Worm (Caenorhabditis elegans) whole organism, late embryonic: ENCODE measurements around the gene F15B9.8.

Source experiments
- K02D7.2 ChIP-seq: sonication (generic microtip); optimal IDR thresholded peaks from 2 replicates; lab custom pipeline; 2017; ENCODE audit warnings: mild to moderate bottlenecking, missing genetic modification characterization, missing compliant biosample characterization
- elt-4 ChIP-seq: sonication (generic microtip); optimal IDR thresholded peaks from 2 replicates; lab custom pipeline; 2016; ENCODE audit warnings: missing genetic modification characterization, missing compliant biosample characterization
- eyg-1 ChIP-seq: sonication (generic microtip); optimal IDR thresholded peaks from 2 replicates; lab custom pipeline; 2016; ENCODE audit warnings: missing genotype, missing genetic modification characterization, missing compliant biosample characterization
- pros-1 ChIP-seq: fragments of 150-350 bp; optimal IDR thresholded peaks from 2 replicates; lab custom pipeline; 2014; ENCODE audit warnings: missing biosample characterization, missing genetic modification reagents, missing genetic modification characterization

DNA sequence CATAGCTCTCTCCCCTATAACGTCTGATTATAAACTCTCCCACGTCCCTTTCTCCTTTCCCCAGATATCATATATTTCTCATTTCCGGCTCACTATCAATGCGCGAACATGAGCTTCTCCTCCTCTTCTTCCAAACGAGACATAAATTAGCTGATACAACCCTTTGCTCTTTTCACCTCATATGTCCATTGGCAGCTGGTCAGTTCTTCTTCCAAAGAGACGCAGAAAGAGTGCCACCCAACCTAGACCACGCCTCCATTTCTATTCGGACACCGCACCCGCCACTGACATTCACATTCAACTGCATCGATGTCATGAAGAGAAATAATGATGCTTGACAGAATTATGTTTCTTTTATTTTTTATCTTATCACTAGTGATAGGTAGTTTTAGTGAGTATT, 30.4 kb downstream of the F15B9.8 start, which contains the start of gene fmi-1:
- TF ChIP-seq elt-4 = no peak
- TF ChIP-seq eyg-1 = no peak
- no peak for TF ChIP-seq pros-1
- no peak for TF ChIP-seq K02D7.2 (tag; lab: Kevin White, UChicago)
